Fruit fly (Drosophila melanogaster) Kc167 (cell line): ENCODE measurements around the gene gammaTub23C.

Experiments used
- Myc ChIP-seq: fragments of >200 bp; optimal IDR thresholded peaks from 2 replicates; lab custom pipeline; 2017; ENCODE audit warnings: missing external identifiers
- Sin3A ChIP-seq: fragments of >200 bp; optimal IDR thresholded peaks from 2 replicates; lab custom pipeline; 2018; ENCODE audit warnings: missing external identifiers
- h ChIP-seq: fragments of >200 bp; optimal IDR thresholded peaks from 3 replicates; lab custom pipeline; 2018; ENCODE audit warnings: missing external identifiers
- insv ChIP-seq: fragments of >200 bp; optimal IDR thresholded peaks from 3 replicates; lab custom pipeline; 2018; ENCODE audit warnings: missing external identifiers
- psq ChIP-seq: fragments of >200 bp; optimal IDR thresholded peaks from 2 replicates; lab custom pipeline; 2017; ENCODE audit warnings: missing external identifiers
- ttk ChIP-seq: sonication (Bioruptor generic); optimal IDR thresholded peaks from 2 replicates; lab custom pipeline; 2017; ENCODE audit warnings: missing external identifiers

- no peak for TF ChIP-seq h (lab: Kevin White, UChicago)
- TF ChIP-seq Sin3A (lab: Kevin White, UChicago) = no peak
- no peak for TF ChIP-seq insv (lab: Kevin White, UChicago)
- TF ChIP-seq ttk (lab: Kevin White, UChicago) = no peak
- no peak for TF ChIP-seq psq (lab: Kevin White, UChicago)
- no peak for TF ChIP-seq Myc (lab: Kevin White, UChicago)
Measured at dm6 chr2L:3022986-3023385, 50.3 kb downstream of the gammaTub23C start, which contains the start of the genes alpha4GT1 and Prp40.
